Fruit fly (Drosophila melanogaster) whole organism, embryonic: ENCODE data around the gene Ufd4.

Source experiments
- Atf-2 ChIP-seq: fragments of 200-800 bp; sonication (Bioruptor generic); optimal IDR thresholded peaks from 2 replicates; lab custom pipeline; 2016; ENCODE audit warnings: missing biosample characterization, missing genetic modification characterization
- B-H2 ChIP-seq: fragments of 200-800 bp; sonication (Bioruptor generic); optimal IDR thresholded peaks from 2 replicates; lab custom pipeline; 2018; ENCODE audit warnings: missing biosample characterization, mild to moderate bottlenecking, missing genetic modification characterization
- Blimp-1 ChIP-seq: fragments of 200-800 bp; sonication (Bioruptor generic); optimal IDR thresholded peaks from 3 replicates; lab custom pipeline; 2018; ENCODE audit warnings: missing biosample characterization, missing genetic modification characterization, mild to moderate bottlenecking, moderate library complexity, missing genetic modification reagents
- Bteb2 ChIP-seq: fragments of 200-800 bp; sonication (Bioruptor generic); optimal IDR thresholded peaks from 2 replicates; lab custom pipeline; 2016; ENCODE audit warnings: missing biosample characterization, missing genetic modification characterization
- CG10462 ChIP-seq: fragments of 200-800 bp; sonication (Bioruptor generic); optimal IDR thresholded peaks from 2 replicates; lab custom pipeline; 2016; ENCODE audit warnings: missing biosample characterization, missing genetic modification characterization
- CG11085 ChIP-seq: fragments of 200-800 bp; sonication (Bioruptor generic); IDR thresholded peaks from 2 replicates; pipeline ENCODE4 v1.3.6; 2022; ENCODE audit warnings: missing biosample characterization, missing genetic modification characterization
- CG12769 ChIP-seq: fragments of 200-800 bp; sonication (Bioruptor generic); optimal IDR thresholded peaks from 2 replicates; lab custom pipeline; 2019; ENCODE audit warnings: missing biosample characterization, mild to moderate bottlenecking, missing genetic modification characterization, moderate library complexity
- CG1529 ChIP-seq: fragments of 200-800 bp; sonication (Bioruptor generic); optimal IDR thresholded peaks from 3 replicates; lab custom pipeline; 2018; ENCODE audit warnings: missing biosample characterization, missing genetic modification characterization
- CG17802 ChIP-seq: fragments of 200-800 bp; sonication (Bioruptor generic); optimal IDR thresholded peaks from 2 replicates; lab custom pipeline; 2018; ENCODE audit warnings: missing biosample characterization, mild to moderate bottlenecking, missing genetic modification characterization, moderate library complexity
- CG18262 ChIP-seq: fragments of 200-800 bp; optimal IDR thresholded peaks from 3 replicates; lab custom pipeline; 2019; ENCODE audit warnings: missing biosample characterization, mild to moderate bottlenecking, missing genetic modification characterization, moderate library complexity
- CG1832 ChIP-seq: fragments of 200-800 bp; sonication (Bioruptor generic); optimal IDR thresholded peaks from 2 replicates; lab custom pipeline; 2017; ENCODE audit warnings: missing biosample characterization, mild to moderate bottlenecking, missing genetic modification characterization, inconsistent platforms
- CG18619 ChIP-seq: fragments of 200-800 bp; sonication (Bioruptor generic); optimal IDR thresholded peaks from 3 replicates; lab custom pipeline; 2017; ENCODE audit warnings: missing biosample characterization, mild to moderate bottlenecking, missing genetic modification characterization
- CG2202 ChIP-seq: fragments of 200-800 bp; sonication (Bioruptor generic); optimal IDR thresholded peaks from 2 replicates; lab custom pipeline; 2018; ENCODE audit warnings: missing biosample characterization, mild to moderate bottlenecking, missing genetic modification characterization
- CG31224 ChIP-seq: fragments of 200-800 bp; sonication (Bioruptor generic); IDR thresholded peaks from 2 replicates; pipeline ENCODE4 v1.3.6; 2022; ENCODE audit warnings: missing biosample characterization, missing genetic modification characterization
- CG33213 ChIP-seq: fragments of 200-800 bp; sonication (Bioruptor generic); optimal IDR thresholded peaks from 3 replicates; lab custom pipeline; 2016; ENCODE audit warnings: missing biosample characterization, missing genetic modification characterization
- CG6791 ChIP-seq: fragments of 200-800 bp; sonication (Bioruptor generic); IDR thresholded peaks from 3 replicates; pipeline ENCODE4 v1.3.6; 2022; ENCODE audit warnings: missing biosample characterization, missing genetic modification characterization; ENCODE audit not compliant: partially characterized antibody
- CG7987 ChIP-seq: fragments of 200-800 bp; sonication (Bioruptor generic); optimal IDR thresholded peaks from 2 replicates; lab custom pipeline; 2018; ENCODE audit warnings: missing biosample characterization, mild to moderate bottlenecking, missing genetic modification characterization, moderate library complexity
- CG8924 ChIP-seq: fragments of 200-800 bp; optimal IDR thresholded peaks from 3 replicates; lab custom pipeline; 2019; ENCODE audit warnings: missing biosample characterization, mild to moderate bottlenecking, missing genetic modification characterization, moderate library complexity
- CG9215 ChIP-seq: fragments of 200-800 bp; sonication (Bioruptor generic); IDR thresholded peaks from 2 replicates; pipeline ENCODE4 v1.3.6; 2022; ENCODE audit warnings: missing biosample characterization, missing genetic modification characterization
- CG9817 ChIP-seq: fragments of 200-800 bp; sonication (Bioruptor generic); optimal IDR thresholded peaks from 2 replicates; lab custom pipeline; 2018; ENCODE audit warnings: missing biosample characterization, mild to moderate bottlenecking, missing genetic modification characterization, moderate library complexity
- CrebB ChIP-seq: fragments of 200-800 bp; sonication (Bioruptor generic); optimal IDR thresholded peaks from 3 replicates; lab custom pipeline; 2018; ENCODE audit warnings: missing biosample characterization, mild to moderate bottlenecking, missing genetic modification characterization
- D ChIP-seq, 2 experiments: fragments of 200-800 bp in 1 of 2; fragments of >200 bp in 1 of 2; sonication (Bioruptor generic) in 1 of 2; optimal IDR thresholded peaks; 2 replicates in 1 of 2; 3 replicates in 1 of 2; lab custom pipeline; 2017; ENCODE audit warnings: mild to moderate bottlenecking in 1 of 2, missing biosample characterization in 1 of 2, missing genetic modification characterization in 1 of 2, missing genetic modification reagents in 1 of 2
- Dref ChIP-seq: fragments of 200-800 bp; sonication (Bioruptor generic); IDR thresholded peaks from 2 replicates; pipeline ENCODE4 v1.3.6; 2022; ENCODE audit warnings: missing biosample characterization, missing genetic modification characterization
- Hey ChIP-seq: fragments of 200-800 bp; sonication (Bioruptor generic); optimal IDR thresholded peaks from 3 replicates; lab custom pipeline; 2018; ENCODE audit warnings: missing biosample characterization, mild to moderate bottlenecking, missing genetic modification characterization
- HmgD ChIP-seq: fragments of 200-800 bp; sonication (Bioruptor generic); optimal IDR thresholded peaks from 3 replicates; lab custom pipeline; 2016; ENCODE audit warnings: missing biosample characterization, missing genetic modification characterization
- Mrtf ChIP-seq: fragments of 200-800 bp; sonication (Bioruptor generic); IDR thresholded peaks from 3 replicates; pipeline ENCODE4 v1.3.6; 2022; ENCODE audit warnings: missing biosample characterization, missing genetic modification characterization
- Optix ChIP-seq: fragments of 200-800 bp; sonication (Bioruptor generic); IDR thresholded peaks from 3 replicates; pipeline ENCODE4 v1.3.6; 2022; ENCODE audit warnings: missing biosample characterization, missing genetic modification characterization
- Sin3A ChIP-seq: fragments of >200 bp; optimal IDR thresholded peaks from 2 replicates; lab custom pipeline; 2018
- Sry-β ChIP-seq: fragments of 200-800 bp; sonication (Bioruptor generic); optimal IDR thresholded peaks from 2 replicates; lab custom pipeline; 2018; ENCODE audit warnings: missing biosample characterization, mild to moderate bottlenecking, missing genetic modification characterization, moderate library complexity
- ato ChIP-seq: fragments of 200-800 bp; sonication (Bioruptor generic); IDR thresholded peaks from 2 replicates; pipeline ENCODE4 v1.3.6; 2022; ENCODE audit warnings: missing biosample characterization, missing genetic modification characterization; ENCODE audit not compliant: partially characterized antibody
- bcd ChIP-seq: fragments of 200-800 bp; sonication (Bioruptor generic); optimal IDR thresholded peaks from 2 replicates; lab custom pipeline; 2017; ENCODE audit warnings: missing biosample characterization, mild to moderate bottlenecking, missing genetic modification characterization
- bigmax ChIP-seq: fragments of 200-800 bp; sonication (Bioruptor generic); optimal IDR thresholded peaks from 2 replicates; lab custom pipeline; 2018; ENCODE audit warnings: missing biosample characterization, mild to moderate bottlenecking, missing genetic modification characterization
- cad ChIP-seq: fragments of >200 bp; optimal IDR thresholded peaks from 2 replicates; lab custom pipeline; 2017; ENCODE audit warnings: missing biosample characterization, missing genetic modification characterization
- esg ChIP-seq: fragments of 200-800 bp; sonication (Bioruptor generic); conservative IDR thresholded peaks from 2 replicates; pipeline ENCODE4 v1.3.6; 2022; ENCODE audit warnings: missing biosample characterization, missing genetic modification characterization
- fd3F ChIP-seq: fragments of 200-800 bp; sonication (Bioruptor generic); optimal IDR thresholded peaks from 2 replicates; lab custom pipeline; 2018; ENCODE audit warnings: missing biosample characterization, mild to moderate bottlenecking, missing genetic modification characterization, moderate library complexity
- fd64A ChIP-seq: fragments of 200-800 bp; sonication (Bioruptor generic); optimal IDR thresholded peaks from 3 replicates; lab custom pipeline; 2018; ENCODE audit warnings: missing biosample characterization, mild to moderate bottlenecking, missing genetic modification characterization
- fu2 ChIP-seq: fragments of 200-800 bp; sonication (Bioruptor generic); optimal IDR thresholded peaks from 2 replicates; lab custom pipeline; 2016; ENCODE audit warnings: missing biosample characterization, missing genetic modification characterization
- grn ChIP-seq: fragments of 200-800 bp; sonication (Bioruptor generic); optimal IDR thresholded peaks from 3 replicates; lab custom pipeline; 2017; ENCODE audit warnings: missing biosample characterization, missing genetic modification characterization
- gsb-n ChIP-seq: fragments of 200-800 bp; sonication (Bioruptor generic); optimal IDR thresholded peaks from 3 replicates; lab custom pipeline; 2018; ENCODE audit warnings: missing biosample characterization, mild to moderate bottlenecking, missing genetic modification characterization
- hth ChIP-seq: fragments of >200 bp; optimal IDR thresholded peaks from 2 replicates; lab custom pipeline; 2017; ENCODE audit warnings: inconsistent platforms
- jigr1 ChIP-seq: fragments of 200-800 bp; sonication (Bioruptor generic); IDR thresholded peaks from 3 replicates; pipeline ENCODE4 v1.3.6; 2022; ENCODE audit warnings: missing biosample characterization, missing genetic modification characterization
- mirr ChIP-seq: fragments of 200-800 bp; sonication (Bioruptor generic); optimal IDR thresholded peaks from 3 replicates; lab custom pipeline; 2018; ENCODE audit warnings: missing biosample characterization, mild to moderate bottlenecking, missing genetic modification characterization
- pnt ChIP-seq: fragments of 200-800 bp; sonication (Bioruptor generic); optimal IDR thresholded peaks from 3 replicates; lab custom pipeline; 2016; ENCODE audit warnings: missing biosample characterization, missing genetic modification characterization
- prd ChIP-seq, 3 experiments: fragments of >200 bp in 2 of 3; fragments of 200-800 bp in 1 of 3; sonication (Bioruptor generic) in 1 of 3; optimal IDR thresholded peaks in 2 of 3; IDR thresholded peaks in 1 of 3; 2 replicates in 2 of 3; 3 replicates in 1 of 3; pipeline versions ENCODE4 v1.3.6 to Lab custom; 2017 to 2022; ENCODE audit warnings: missing biosample characterization in 1 of 3, missing genetic modification characterization in 1 of 3
- psq ChIP-seq: fragments of 200-800 bp; sonication (Bioruptor generic); optimal IDR thresholded peaks from 2 replicates; lab custom pipeline; 2017; ENCODE audit warnings: missing biosample characterization, missing genetic modification characterization
- salm ChIP-seq: fragments of 200-800 bp; sonication (Bioruptor generic); optimal IDR thresholded peaks from 2 replicates; lab custom pipeline; 2018; ENCODE audit warnings: missing biosample characterization, mild to moderate bottlenecking, missing genetic modification characterization
- sim ChIP-seq: fragments of 200-800 bp; sonication (Bioruptor generic); IDR thresholded peaks from 2 replicates; pipeline ENCODE4 v1.3.6; 2022; ENCODE audit warnings: missing biosample characterization, missing genetic modification characterization
- sob ChIP-seq: fragments of 200-800 bp; sonication (Bioruptor generic); IDR thresholded peaks from 2 replicates; pipeline ENCODE4 v1.3.6; 2022; ENCODE audit warnings: missing biosample characterization, missing genetic modification characterization
- usp ChIP-seq: fragments of >200 bp; optimal IDR thresholded peaks from 2 replicates; lab custom pipeline; 2017; ENCODE audit warnings: missing biosample characterization, missing genetic modification characterization
- vfl ChIP-seq: fragments of 200-800 bp; sonication (Bioruptor generic); optimal IDR thresholded peaks from 2 replicates; lab custom pipeline; 2016; ENCODE audit warnings: missing biosample characterization, missing genetic modification characterization
- vvl ChIP-seq: fragments of 200-800 bp; sonication (Bioruptor generic); IDR thresholded peaks from 2 replicates; pipeline ENCODE4 v1.3.6; 2022; ENCODE audit warnings: missing biosample characterization, missing genetic modification characterization
- zf30C ChIP-seq: fragments of 200-800 bp; sonication (Bioruptor generic); optimal IDR thresholded peaks from 3 replicates; lab custom pipeline; 2018; ENCODE audit warnings: missing biosample characterization, mild to moderate bottlenecking, missing genetic modification characterization

The Ufd4 gene

DNA sequence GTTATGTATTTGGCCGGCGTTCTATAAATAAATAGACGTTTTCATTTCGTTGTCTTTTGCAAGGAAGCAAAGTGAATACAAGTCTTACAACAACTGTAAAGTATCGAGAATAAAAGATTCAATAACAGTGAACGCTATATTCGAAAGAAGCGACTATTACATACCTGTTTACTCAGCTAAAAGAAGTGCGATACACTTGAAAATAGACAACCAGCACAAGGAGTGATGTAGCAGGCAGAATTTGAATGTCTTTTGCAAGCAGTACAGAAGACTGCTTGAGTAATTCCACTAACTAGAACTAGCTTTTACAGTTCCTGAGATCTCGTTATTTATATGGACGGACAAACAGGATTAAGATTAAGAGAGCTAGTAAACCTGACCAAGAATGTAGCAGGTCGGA is 6.1 kb upstream of the Ufd4 start (continued):
- TF ChIP-seq CG11085 (GFP tag; lab: Robert Waterston, UW) = no peak
- TF ChIP-seq vvl (GFP tag; lab: Robert Waterston, UW) = no peak
- peak; percentile 5 for TF ChIP-seq CG33213 (GFP tag; lab: Kevin White, UChicago)
- TF ChIP-seq ato (GFP tag; lab: Robert Waterston, UW) = peak; percentile 71
- TF ChIP-seq CG18619 (GFP tag; lab: Kevin White, UChicago) = no peak
- no peak for TF ChIP-seq prd (optimal IDR thresholded peaks at IDR 0.05; lab: Kevin White, UChicago)
- TF ChIP-seq prd (GFP tag; IDR thresholded peaks at IDR 0.05; lab: Robert Waterston, UW) = no peak; the same call in 2 of the 3 replicates
- TF ChIP-seq HmgD = peak; percentile 59
- TF ChIP-seq bcd (GFP tag; lab: Kevin White, UChicago) = no peak
- TF ChIP-seq grn = no peak
- TF ChIP-seq Hey (tag; lab: Kevin White, UChicago) = no peak
- TF ChIP-seq sim (GFP tag; lab: Robert Waterston, UW) = no peak
- no peak for TF ChIP-seq psq (GFP tag; lab: Kevin White, UChicago)
- TF ChIP-seq jigr1 (GFP tag; lab: Robert Waterston, UW) = no peak
- TF ChIP-seq fu2 (GFP tag; lab: Kevin White, UChicago) = no peak
- TF ChIP-seq CG8924 (tag; lab: Kevin White, UChicago) = peak; percentile 0
- no peak for TF ChIP-seq Optix
- no peak for TF ChIP-seq CG18262 (tag; lab: Kevin White, UChicago)
- TF ChIP-seq esg (GFP tag; lab: Robert Waterston, UW) = no peak
- no peak for TF ChIP-seq Sin3A
- no peak for TF ChIP-seq CG1832 (GFP tag; lab: Kevin White, UChicago)
- no peak for TF ChIP-seq CG7987 (GFP tag; lab: Kevin White, UChicago)
- no peak for TF ChIP-seq bigmax
- no peak for TF ChIP-seq CrebB (tag; lab: Kevin White, UChicago)
- TF ChIP-seq CG12769 (tag; lab: Kevin White, UChicago) = peak; percentile 63
- no peak for TF ChIP-seq usp (GFP tag; lab: Kevin White, UChicago)
- TF ChIP-seq salm (tag; lab: Kevin White, UChicago) = no peak
- TF ChIP-seq CG17802 = no peak
- no peak for TF ChIP-seq Sry-β (GFP tag; lab: Kevin White, UChicago)
- TF ChIP-seq D (optimal IDR thresholded peaks at IDR 0.05; lab: Kevin White, UChicago) = no peak
- TF ChIP-seq D (GFP tag; optimal IDR thresholded peaks at IDR 0.05; lab: Kevin White, UChicago) = no peak
- TF ChIP-seq Atf-2 = no peak
- TF ChIP-seq B-H2 (GFP tag; lab: Kevin White, UChicago) = peak; percentile 30
- TF ChIP-seq CG1529 = no peak
- no peak for TF ChIP-seq gsb-n (tag; lab: Kevin White, UChicago)
- TF ChIP-seq cad = no peak
- TF ChIP-seq Bteb2 (GFP tag; lab: Kevin White, UChicago) = no peak
- TF ChIP-seq fd3F (GFP tag; lab: Kevin White, UChicago) = no peak
- no peak for TF ChIP-seq mirr
- no peak for TF ChIP-seq vfl (GFP tag; lab: Kevin White, UChicago)
- TF ChIP-seq fd64A (GFP tag; lab: Kevin White, UChicago) = no peak
- TF ChIP-seq Blimp-1 (GFP tag; lab: Kevin White, UChicago) = no peak
- no peak for TF ChIP-seq zf30C
- no peak for TF ChIP-seq pnt (GFP tag; lab: Kevin White, UChicago)
- TF ChIP-seq Dref (GFP tag; lab: Robert Waterston, UW) = peak; percentile 37; the same call in 1 of the 2 replicates
- TF ChIP-seq CG9215 = no peak
- TF ChIP-seq CG31224 = no peak
- no peak for TF ChIP-seq CG2202 (tag; lab: Kevin White, UChicago)
- TF ChIP-seq sob (GFP tag; lab: Robert Waterston, UW) = no peak
- TF ChIP-seq CG6791 (GFP tag; lab: Robert Waterston, UW) = peak; percentile 92
- no peak for TF ChIP-seq CG9817 (tag; lab: Kevin White, UChicago)
- TF ChIP-seq Mrtf (GFP tag; lab: Robert Waterston, UW) = no peak
- peak; percentile 29 for TF ChIP-seq CG10462 (GFP tag; lab: Kevin White, UChicago)
- no peak for TF ChIP-seq hth (lab: Kevin White, UChicago)
